Fruit fly (Drosophila melanogaster) whole organism, embryonic: Measurements from ENCODE around the gene ATPsynC.

Experiments
- CG10321 ChIP-seq: fragments of 200-800 bp; sonication (Bioruptor generic); IDR thresholded peaks from 2 replicates; pipeline ENCODE4 v1.3.6; 2022; ENCODE audit warnings: missing biosample characterization, missing genetic modification characterization
- CG10979 ChIP-seq: fragments of 200-800 bp; sonication (Bioruptor generic); optimal IDR thresholded peaks from 2 replicates; lab custom pipeline; 2018; ENCODE audit warnings: missing biosample characterization, mild to moderate bottlenecking, missing genetic modification characterization, moderate library complexity
- CG11398 ChIP-seq: fragments of 200-800 bp; sonication (Bioruptor generic); optimal IDR thresholded peaks from 2 replicates; lab custom pipeline; 2016; ENCODE audit warnings: missing biosample characterization, missing genetic modification characterization
- CG1529 ChIP-seq: fragments of 200-800 bp; sonication (Bioruptor generic); optimal IDR thresholded peaks from 3 replicates; lab custom pipeline; 2018; ENCODE audit warnings: missing biosample characterization, missing genetic modification characterization
- CG15479 ChIP-seq: fragments of 200-800 bp; sonication (Bioruptor generic); optimal IDR thresholded peaks from 3 replicates; lab custom pipeline; 2019; ENCODE audit warnings: missing biosample characterization, mild to moderate bottlenecking, missing genetic modification characterization, moderate library complexity
- CG16779 ChIP-seq: fragments of 200-800 bp; sonication (Bioruptor generic); IDR thresholded peaks from 2 replicates; pipeline ENCODE4 v1.3.6; 2022; ENCODE audit warnings: missing biosample characterization, missing genetic modification characterization
- CG16863 ChIP-seq: fragments of 200-800 bp; sonication (Bioruptor generic); optimal IDR thresholded peaks from 3 replicates; lab custom pipeline; 2016; ENCODE audit warnings: missing biosample characterization, missing genetic modification characterization
- CG17385 ChIP-seq: fragments of 200-800 bp; sonication (Bioruptor generic); optimal IDR thresholded peaks from 3 replicates; lab custom pipeline; 2018; ENCODE audit warnings: missing biosample characterization, mild to moderate bottlenecking, missing genetic modification characterization
- CG18011 ChIP-seq: fragments of 200-800 bp; sonication (Bioruptor generic); optimal IDR thresholded peaks from 2 replicates; lab custom pipeline; 2017; ENCODE audit warnings: missing biosample characterization, missing genetic modification characterization, mild to moderate bottlenecking, moderate library complexity, missing genotype
- CG2875 ChIP-seq: fragments of 200-800 bp; sonication (Bioruptor generic); optimal IDR thresholded peaks from 2 replicates; lab custom pipeline; 2017; ENCODE audit warnings: missing biosample characterization, mild to moderate bottlenecking, missing genetic modification characterization, missing genetic modification reagents
- CG34224 ChIP-seq: fragments of 200-800 bp; sonication (Bioruptor generic); IDR thresholded peaks from 3 replicates; pipeline ENCODE4 v1.3.6; 2022; ENCODE audit warnings: missing biosample characterization, missing genetic modification characterization; ENCODE audit not compliant: partially characterized antibody
- CG34376 ChIP-seq: fragments of 200-800 bp; sonication (Bioruptor generic); optimal IDR thresholded peaks from 2 replicates; lab custom pipeline; 2018; ENCODE audit warnings: missing biosample characterization, mild to moderate bottlenecking, missing genetic modification characterization
- CG42726 ChIP-seq: fragments of 200-800 bp; sonication (Bioruptor generic); IDR thresholded peaks from 2 replicates; pipeline ENCODE4 v1.3.6; 2022; ENCODE audit warnings: missing biosample characterization, missing genetic modification characterization; ENCODE audit not compliant: partially characterized antibody
- CG4730 ChIP-seq: fragments of 200-800 bp; sonication (Bioruptor generic); IDR thresholded peaks from 2 replicates; pipeline ENCODE4 v1.3.6; 2022; ENCODE audit warnings: missing biosample characterization, missing genetic modification characterization
- CG6272 ChIP-seq: fragments of 200-800 bp; sonication (Bioruptor generic); IDR thresholded peaks from 2 replicates; pipeline ENCODE4 v1.3.6; 2022; ENCODE audit warnings: missing biosample characterization, missing genetic modification characterization
- CG7928 ChIP-seq: fragments of 200-800 bp; sonication (Bioruptor generic); optimal IDR thresholded peaks from 2 replicates; lab custom pipeline; 2017; ENCODE audit warnings: missing biosample characterization, mild to moderate bottlenecking, missing genetic modification characterization
- CG8944 ChIP-seq: fragments of 200-800 bp; sonication (Bioruptor generic); optimal IDR thresholded peaks from 3 replicates; lab custom pipeline; 2016; ENCODE audit warnings: missing biosample characterization, missing genetic modification characterization
- CHES-1-like ChIP-seq: fragments of 200-800 bp; sonication (Bioruptor generic); optimal IDR thresholded peaks from 2 replicates; lab custom pipeline; 2016; ENCODE audit warnings: missing biosample characterization, missing genetic modification characterization
- D19B ChIP-seq: fragments of 200-800 bp; sonication (Bioruptor generic); optimal IDR thresholded peaks from 2 replicates; lab custom pipeline; 2017; ENCODE audit warnings: missing biosample characterization, mild to moderate bottlenecking, missing genetic modification characterization
- Deaf1 ChIP-seq: fragments of 200-800 bp; optimal IDR thresholded peaks from 3 replicates; lab custom pipeline; 2019; ENCODE audit warnings: missing biosample characterization, mild to moderate bottlenecking, missing genetic modification characterization, moderate library complexity
- Dll ChIP-seq: fragments of 200-800 bp; sonication (Bioruptor generic); IDR thresholded peaks from 4 replicates; pipeline ENCODE4 v1.3.6; 2022; ENCODE audit warnings: missing biosample characterization, missing genetic modification characterization; ENCODE audit not compliant: partially characterized antibody
- Hey ChIP-seq: fragments of 200-800 bp; sonication (Bioruptor generic); optimal IDR thresholded peaks from 3 replicates; lab custom pipeline; 2018; ENCODE audit warnings: missing biosample characterization, mild to moderate bottlenecking, missing genetic modification characterization
- HmgZ ChIP-seq: fragments of 200-800 bp; sonication (Bioruptor generic); optimal IDR thresholded peaks from 2 replicates; lab custom pipeline; 2018; ENCODE audit warnings: missing biosample characterization, mild to moderate bottlenecking, missing genetic modification characterization
- Med ChIP-seq: fragments of 200-800 bp; sonication (Bioruptor generic); peaks from one replicate; lab custom pipeline; 2016; ENCODE audit warnings: missing biosample characterization, missing genetic modification characterization, mild to moderate bottlenecking, inconsistent platforms, moderate library complexity
- Pdp1 ChIP-seq, 2 experiments: fragments of 200-800 bp; sonication (Bioruptor generic); optimal IDR thresholded peaks; 3 replicates each; lab custom pipeline; 2016; ENCODE audit warnings: missing biosample characterization in 2 of 2, missing genetic modification characterization in 2 of 2, mild to moderate bottlenecking in 1 of 2, moderate library complexity in 1 of 2
- Rfx ChIP-seq: fragments of 200-800 bp; sonication (Bioruptor generic); IDR thresholded peaks from 2 replicates; pipeline ENCODE4 v1.3.6; 2022; ENCODE audit warnings: missing biosample characterization, missing genetic modification characterization
- Sox102F ChIP-seq: fragments of 200-800 bp; sonication (Bioruptor generic); optimal IDR thresholded peaks from 2 replicates; lab custom pipeline; 2018; ENCODE audit warnings: missing biosample characterization, mild to moderate bottlenecking, missing genetic modification characterization, moderate library complexity
- amos ChIP-seq: fragments of 200-800 bp; sonication (Bioruptor generic); IDR thresholded peaks from 2 replicates; pipeline ENCODE4 v1.3.6; 2022; ENCODE audit warnings: missing biosample characterization, missing genetic modification characterization; ENCODE audit not compliant: partially characterized antibody
- cad ChIP-seq: fragments of >200 bp; optimal IDR thresholded peaks from 2 replicates; lab custom pipeline; 2017; ENCODE audit warnings: missing biosample characterization, missing genetic modification characterization
- chinmo ChIP-seq: fragments of 200-800 bp; sonication (Bioruptor generic); IDR thresholded peaks from 4 replicates; pipeline ENCODE4 v1.3.6; 2022; ENCODE audit warnings: missing biosample characterization, missing genetic modification characterization; ENCODE audit not compliant: partially characterized antibody
- ci ChIP-seq: fragments of 200-800 bp; sonication (Bioruptor generic); IDR thresholded peaks from 3 replicates; pipeline ENCODE4 v1.3.6; 2022; ENCODE audit warnings: missing biosample characterization, missing genetic modification characterization
- crol ChIP-seq: fragments of 200-800 bp; sonication (Bioruptor generic); IDR thresholded peaks from 2 replicates; pipeline ENCODE4 v1.3.6; 2022; ENCODE audit warnings: missing biosample characterization, missing genetic modification characterization
- cwo ChIP-seq: fragments of 200-800 bp; sonication (Bioruptor generic); optimal IDR thresholded peaks from 3 replicates; lab custom pipeline; 2017; ENCODE audit warnings: missing biosample characterization, missing genetic modification characterization, mild to moderate bottlenecking, moderate library complexity, missing genetic modification reagents
- emc ChIP-seq: fragments of 200-800 bp; sonication (Bioruptor generic); optimal IDR thresholded peaks from 2 replicates; lab custom pipeline; 2016; ENCODE audit warnings: missing biosample characterization, missing genetic modification characterization
- exex ChIP-seq: fragments of 200-800 bp; sonication (Bioruptor generic); optimal IDR thresholded peaks from 4 replicates; lab custom pipeline; 2018; ENCODE audit warnings: missing biosample characterization, mild to moderate bottlenecking, missing genetic modification characterization, moderate library complexity
- kay ChIP-seq: fragments of 200-800 bp; sonication (Bioruptor generic); optimal IDR thresholded peaks from 2 replicates; lab custom pipeline; 2016; ENCODE audit warnings: missing biosample characterization, missing genetic modification characterization
- mirr ChIP-seq: fragments of 200-800 bp; sonication (Bioruptor generic); optimal IDR thresholded peaks from 3 replicates; lab custom pipeline; 2018; ENCODE audit warnings: missing biosample characterization, mild to moderate bottlenecking, missing genetic modification characterization
- pho ChIP-seq: fragments of 200-800 bp; sonication (Bioruptor generic); optimal IDR thresholded peaks from 2 replicates; lab custom pipeline; 2016; ENCODE audit warnings: missing biosample characterization, missing genetic modification characterization
- rib ChIP-seq: fragments of 200-800 bp; sonication (Bioruptor generic); IDR thresholded peaks from 2 replicates; pipeline ENCODE4 v1.3.6; 2022; ENCODE audit warnings: missing biosample characterization, missing genetic modification characterization
- schlank ChIP-seq: fragments of 200-800 bp; sonication (Bioruptor generic); optimal IDR thresholded peaks from 2 replicates; lab custom pipeline; 2018; ENCODE audit warnings: missing biosample characterization, mild to moderate bottlenecking, missing genetic modification characterization
- scrt ChIP-seq: fragments of 200-800 bp; sonication (Bioruptor generic); optimal IDR thresholded peaks from 2 replicates; lab custom pipeline; 2018; ENCODE audit warnings: missing biosample characterization, mild to moderate bottlenecking, missing genetic modification characterization, moderate library complexity
- sens ChIP-seq: fragments of 200-800 bp; sonication (Bioruptor generic); peaks from one replicate; lab custom pipeline; 2016; ENCODE audit warnings: missing biosample characterization, missing genetic modification characterization
- sob ChIP-seq: fragments of 200-800 bp; sonication (Bioruptor generic); IDR thresholded peaks from 2 replicates; pipeline ENCODE4 v1.3.6; 2022; ENCODE audit warnings: missing biosample characterization, missing genetic modification characterization
- sug ChIP-seq: fragments of 200-800 bp; optimal IDR thresholded peaks from 2 replicates; lab custom pipeline; 2019; ENCODE audit warnings: missing biosample characterization, mild to moderate bottlenecking, missing genetic modification characterization, moderate library complexity
- trh ChIP-seq: fragments of 200-800 bp; sonication (Bioruptor generic); optimal IDR thresholded peaks from 2 replicates; lab custom pipeline; 2016; ENCODE audit warnings: missing biosample characterization, missing genetic modification characterization
- twi ChIP-seq: fragments of 200-800 bp; optimal IDR thresholded peaks from 2 replicates; lab custom pipeline; 2019; ENCODE audit warnings: missing biosample characterization, mild to moderate bottlenecking, missing genetic modification characterization, moderate library complexity
- unpg ChIP-seq: fragments of 200-800 bp; sonication (Bioruptor generic); optimal IDR thresholded peaks from 3 replicates; lab custom pipeline; 2018; ENCODE audit warnings: missing biosample characterization, mild to moderate bottlenecking, missing genetic modification characterization, moderate library complexity

ATPsynC gene

dm6 chr3R:31223971-31224860 is 4.8 kb upstream of the ATPsynC start:
- TF ChIP-seq exex (tag; lab: Kevin White, UChicago) (peak; percentile 80), CG6272 (GFP tag; lab: Robert Waterston, UW) (no peak), Pdp1 (GFP tag; optimal IDR thresholded peaks at IDR 0.05; lab: Kevin White, UChicago) (peak in 1 of 2 experiments; percentile 22), D19B (peak; percentile 87), Med (peak; percentile 62), mirr (GFP tag; lab: Kevin White, UChicago) (peak; percentile 19), twi (tag; lab: Kevin White, UChicago) (peak; percentile 49), CG2875 (GFP tag; lab: Kevin White, UChicago) (no peak), sens (GFP tag; lab: Kevin White, UChicago) (peak; percentile 42), Dll (0 out of 4 replicates have a peak, but pooled peaks have one; percentile 1), crol (GFP tag; lab: Robert Waterston, UW) (peak; percentile 58), kay (GFP tag; lab: Kevin White, UChicago) (no peak), CG34376 (GFP tag; lab: Kevin White, UChicago) (peak; percentile 41), emc (GFP tag; lab: Kevin White, UChicago) (no peak), CG15479 (peak; percentile 64), sug (tag; lab: Kevin White, UChicago) (peak; percentile 48), CHES-1-like (no peak)

dm6 chr3R:31222890-31223569 is 3.6 kb upstream of the ATPsynC start:
- no peak for TF ChIP-seq CG17385
- peak; percentile 89 for TF ChIP-seq scrt
- TF ChIP-seq rib (GFP tag; lab: Robert Waterston, UW): no peak
- no peak for TF ChIP-seq HmgZ
- TF ChIP-seq CG11398 (GFP tag; lab: Kevin White, UChicago): no peak
- no peak for TF ChIP-seq schlank (tag; lab: Kevin White, UChicago)
- 0 out of 4 replicates have a peak, but pooled peaks have one; percentile 3 for TF ChIP-seq chinmo (GFP tag; lab: Robert Waterston, UW)
- no peak for TF ChIP-seq CG7928
- peak; percentile 8 for TF ChIP-seq Deaf1 (tag; lab: Kevin White, UChicago)
- TF ChIP-seq CG34224 (GFP tag; lab: Robert Waterston, UW): no peak
- no peak for TF ChIP-seq CG10321 (GFP tag; lab: Robert Waterston, UW)
- TF ChIP-seq cwo (GFP tag; lab: Kevin White, UChicago): no peak
- TF ChIP-seq cad (GFP tag; lab: Kevin White, UChicago): peak; percentile 78
- no peak for TF ChIP-seq CG10979 (tag; lab: Kevin White, UChicago)
- peak; percentile 21; the same call in 1 of the 2 replicates for TF ChIP-seq amos (GFP tag; lab: Robert Waterston, UW)
- no peak for TF ChIP-seq CG18011 (GFP tag; lab: Kevin White, UChicago)
- TF ChIP-seq CG16863 (GFP tag; lab: Kevin White, UChicago): no peak
- peak; percentile 57; the same call in 1 of the 2 replicates for TF ChIP-seq Rfx (GFP tag; lab: Robert Waterston, UW)
- TF ChIP-seq Sox102F (GFP tag; lab: Kevin White, UChicago): no peak
- no peak for TF ChIP-seq CG4730
- no peak for TF ChIP-seq CG42726 (GFP tag; lab: Robert Waterston, UW)
- no peak for TF ChIP-seq sob (GFP tag; lab: Robert Waterston, UW)
- TF ChIP-seq CG8944 (GFP tag; lab: Kevin White, UChicago): no peak
- TF ChIP-seq trh (GFP tag; lab: Kevin White, UChicago): no peak
- TF ChIP-seq Hey: peak; percentile 33
- TF ChIP-seq unpg (GFP tag; lab: Kevin White, UChicago): no peak
- TF ChIP-seq ci (GFP tag; lab: Robert Waterston, UW): no peak
- TF ChIP-seq Med: peak; percentile 23
- TF ChIP-seq pho (GFP tag; lab: Kevin White, UChicago): no peak
- peak; percentile 9; the same call in 1 of the 2 replicates for TF ChIP-seq CG16779 (GFP tag; lab: Robert Waterston, UW)
- no peak for TF ChIP-seq CG1529
